Worm (Caenorhabditis elegans): ENCODE data around the gene C14E2.11.

The C14E2.11 gene

ce11 chrX:1798543-1798942, 2.7 kb upstream of the C14E2.11 start:
- TF ChIP-seq sptf-1 (tag; optimal IDR thresholded peaks at IDR 0.05) (no peak), pqm-1 (tag; optimal IDR thresholded peaks at IDR 0.05) (no peak), efl-1 (optimal IDR thresholded peaks at IDR 0.05) (no peak), efl-1 (GFP tag; optimal IDR thresholded peaks at IDR 0.05 in 1 of 2) (peak in 1 of 2 experiments; percentile 17), vab-15 (tag; optimal IDR thresholded peaks at IDR 0.05) (no peak)

ce11 chrX:1811436-1811835, 10.2 kb downstream of the C14E2.11 start, which contains the start of gene C14E2.3:
Gene C14E2.3, minus strand, starts transcription at chrX:1811536.
- TF ChIP-seq fos-1 (tag; optimal IDR thresholded peaks at IDR 0.05) (no peak), ceh-82 (tag; optimal IDR thresholded peaks at IDR 0.05) (no peak), ztf-11 (tag; optimal IDR thresholded peaks at IDR 0.05) (no peak), F16B12.6 (tag; optimal IDR thresholded peaks at IDR 0.05) (no peak), zag-1 (tag; optimal IDR thresholded peaks at IDR 0.05) (no peak), tbx-2 (tag; optimal IDR thresholded peaks at IDR 0.05) (no peak), lin-35 (GFP tag; optimal IDR thresholded peaks at IDR 0.05) (no peak), aha-1 (tag; optimal IDR thresholded peaks at IDR 0.05) (no peak), ets-5 (GFP tag; IDR thresholded peaks at IDR 0.05) (no peak), lin-14 (GFP tag; optimal IDR thresholded peaks at IDR 0.05) (no peak), unc-86 (tag; optimal IDR thresholded peaks at IDR 0.05) (no peak), mab-9 (GFP tag; IDR thresholded peaks at IDR 0.05) (no peak), sup-37 (GFP tag; optimal IDR thresholded peaks at IDR 0.05) (no peak), snpc-4 (tag; optimal IDR thresholded peaks at IDR 0.05) (no peak), nhr-19 (GFP tag; conservative IDR thresholded peaks at IDR 0.05) (no peak)

ce11 chrX:1816106-1816505, 14.8 kb downstream of the C14E2.11 start, which contains the start of gene C14E2.7:
Gene C14E2.7, plus strand, starts transcription at chrX:1816406.
- no peak for TF ChIP-seq fkh-8 (tag; optimal IDR thresholded peaks at IDR 0.05)
- no peak for TF ChIP-seq C04F5.9 (tag; optimal IDR thresholded peaks at IDR 0.05)
- no peak for TF ChIP-seq ceh-88 (GFP tag; IDR thresholded peaks at IDR 0.05)
- TF ChIP-seq ama-1 (optimal IDR thresholded peaks at IDR 0.05): no peak
- no peak for TF ChIP-seq sptf-1 (tag; optimal IDR thresholded peaks at IDR 0.05)
- TF ChIP-seq fkh-4 (tag; optimal IDR thresholded peaks at IDR 0.05; ENCODE audit: borderline replicate concordance): no peak
- no peak for TF ChIP-seq ztf-11 (tag; optimal IDR thresholded peaks at IDR 0.05)
- TF ChIP-seq efl-1 (optimal IDR thresholded peaks at IDR 0.05): no peak
- no peak for TF ChIP-seq efl-1 (GFP tag; optimal IDR thresholded peaks at IDR 0.05 in 1 of 2)
- TF ChIP-seq zip-4 (GFP tag; optimal IDR thresholded peaks at IDR 0.05): no peak
- TF ChIP-seq ets-5 (GFP tag; IDR thresholded peaks at IDR 0.05): no peak
- TF ChIP-seq isw-1 (GFP tag; IDR thresholded peaks at IDR 0.05): no peak
- TF ChIP-seq unc-130 (tag; optimal IDR thresholded peaks at IDR 0.05): no peak

ce11 chrX:1821235-1821634, 20.0 kb downstream of the C14E2.11 start, which contains the start of gene C14E2.4:
Gene C14E2.4, minus strand, starts transcription at chrX:1821335.
- TF ChIP-seq nhr-11 (tag; optimal IDR thresholded peaks at IDR 0.05) (no peak), hlh-4 (tag; optimal IDR thresholded peaks at IDR 0.05) (no peak), ets-5 (GFP tag; IDR thresholded peaks at IDR 0.05) (no peak), ces-1 (GFP tag; optimal IDR thresholded peaks at IDR 0.05) (no peak), nhr-77 (tag; optimal IDR thresholded peaks at IDR 0.05) (no peak), nhr-47 (tag; optimal IDR thresholded peaks at IDR 0.05) (no peak), lin-35 (GFP tag; optimal IDR thresholded peaks at IDR 0.05) (no peak), hpl-2 (GFP tag; optimal IDR thresholded peaks at IDR 0.05) (no peak), sptf-1 (tag; optimal IDR thresholded peaks at IDR 0.05) (no peak), unc-30 (tag; optimal IDR thresholded peaks at IDR 0.05) (no peak), sup-37 (GFP tag; optimal IDR thresholded peaks at IDR 0.05) (no peak), dpl-1 (GFP tag; optimal IDR thresholded peaks at IDR 0.05) (no peak), elt-3 (tag; optimal IDR thresholded peaks at IDR 0.05) (no peak), snpc-4 (tag; optimal IDR thresholded peaks at IDR 0.05) (no peak), nhr-237 (tag; optimal IDR thresholded peaks at IDR 0.05) (no peak)
